Worm (Caenorhabditis elegans) whole organism, L4/young adult: ENCODE data around the gene madf-4.

ENCODE experiments used
- W03F9.2 ChIP-seq: fragments of 150-350 bp; optimal IDR thresholded peaks from 2 replicates; lab custom pipeline; 2014; ENCODE audit warnings: missing biosample characterization, missing genetic modification characterization
- dao-5 ChIP-seq: sonication (generic microtip); optimal IDR thresholded peaks from 2 replicates; lab custom pipeline; 2016; ENCODE audit warnings: missing genotype, missing genetic modification characterization, moderate library complexity, missing compliant biosample characterization
- him-1 ChIP-seq: sonication (generic microtip); optimal IDR thresholded peaks from 2 replicates; lab custom pipeline; 2016; ENCODE audit warnings: missing genotype, missing genetic modification reagents, missing genetic modification characterization, missing compliant biosample characterization

- TF ChIP-seq dao-5 (no peak), him-1 (tag; lab: Kevin White, UChicago) (no peak), W03F9.2 (no peak)
Measured at ce11 chrV:9913863-9914262, 48.4 kb downstream of the madf-4 start, which contains the start of gene fipr-10.
